Worm (Caenorhabditis elegans): ENCODE data around the gene droe-8.

DNA sequence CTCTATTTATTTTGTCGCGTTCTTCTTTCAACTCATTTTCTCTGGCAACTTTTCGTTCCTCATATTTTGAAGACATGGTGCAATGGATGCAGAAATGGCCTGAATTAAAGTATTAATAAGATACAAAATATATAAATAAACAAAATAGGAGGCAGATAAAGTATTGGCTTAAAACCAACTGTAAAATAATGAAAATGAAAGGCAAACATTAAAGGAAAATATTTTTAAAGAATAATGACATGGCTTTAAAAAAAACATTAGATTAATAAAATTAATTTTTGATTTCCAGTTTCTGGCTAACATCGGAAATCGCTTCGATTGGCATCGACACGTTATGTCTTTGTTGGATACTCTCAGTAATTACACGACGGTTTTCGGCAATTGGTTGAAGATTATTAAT lies 34.1 kb downstream of the droe-8 start, which contains the start of gene ddn-1:
- TF ChIP-seq T22C8.4 (GFP tag; IDR thresholded peaks at IDR 0.05) (no peak), klf-2 (GFP tag; conservative IDR thresholded peaks at IDR 0.05) (no peak), ztf-23 (GFP tag; IDR thresholded peaks at IDR 0.05) (no peak), ref-1 (GFP tag; conservative IDR thresholded peaks at IDR 0.05) (no peak), flt-1 (GFP tag; IDR thresholded peaks at IDR 0.05) (no peak), cog-1 (tag; optimal IDR thresholded peaks at IDR 0.05) (no peak), tab-1 (GFP tag; IDR thresholded peaks at IDR 0.05) (no peak), ztf-29 (GFP tag; IDR thresholded peaks at IDR 0.05) (no peak)
